Fruit fly (Drosophila melanogaster): ENCODE data around the gene Tsp39D.
A peak's percentile ranks its signal among the peaks of the same experiment; 100 is the strongest.

- TF ChIP-seq Neu2 (GFP tag; optimal IDR thresholded peaks at IDR 0.05; ENCODE audit: borderline replicate concordance) = no peak
- no peak for TF ChIP-seq slp2 (GFP tag; optimal IDR thresholded peaks at IDR 0.05)
- no peak for TF ChIP-seq CG4617 (GFP tag; optimal IDR thresholded peaks at IDR 0.05; ENCODE audit: borderline replicate concordance)
- no peak for TF ChIP-seq tgo (GFP tag; IDR thresholded peaks at IDR 0.05)
- TF ChIP-seq Dad (GFP tag; optimal IDR thresholded peaks at IDR 0.05) = no peak
- TF ChIP-seq sd (tag; optimal IDR thresholded peaks at IDR 0.05) = no peak
- no peak for TF ChIP-seq pan (optimal IDR thresholded peaks at IDR 0.05)
- TF ChIP-seq pan (GFP tag; optimal IDR thresholded peaks at IDR 0.05 in 1 of 2, IDR thresholded peaks at IDR 0.05 in 1 of 2) = peak in 1 of 2 experiments; percentile 11
- TF ChIP-seq CG10565 (GFP tag; optimal IDR thresholded peaks at IDR 0.05) = no peak
- no peak for TF ChIP-seq ssp (GFP tag; IDR thresholded peaks at IDR 0.05)
- TF ChIP-seq jigr1 (GFP tag; IDR thresholded peaks at IDR 0.05) = no peak
- TF ChIP-seq CG30403 (GFP tag; optimal IDR thresholded peaks at IDR 0.05) = no peak
Measured at dm6 chr2L:21330823-21331222, 13.6 kb upstream of the Tsp39D start.

Data from whole organism, embryonic.